Fruit fly (Drosophila melanogaster): ENCODE results near the gene CG42367.

CG42367 gene

dm6 chr2L:9908468-9908967 lies 21.9 kb upstream of the CG42367 start, which contains the start of gene CG13124 (continued):
- TF ChIP-seq gem (tag; optimal IDR thresholded peaks at IDR 0.05) (peak; percentile 37), CG7839 (tag; optimal IDR thresholded peaks at IDR 0.05) (peak; percentile 24), CG32772 (GFP tag; IDR thresholded peaks at IDR 0.05) (no peak), h (optimal IDR thresholded peaks at IDR 0.05) (no peak), CG2889 (GFP tag; IDR thresholded peaks at IDR 0.05) (no peak), zfh1 (GFP tag; IDR thresholded peaks at IDR 0.05) (no peak), br (optimal IDR thresholded peaks at IDR 0.05) (no peak), CG17328 (GFP tag; IDR thresholded peaks at IDR 0.05) (peak; percentile 38; the same call in 1 of the 2 replicates), sna (GFP tag; IDR thresholded peaks at IDR 0.05; ENCODE audit: partially characterized antibody) (no peak), Doc3 (GFP tag; IDR thresholded peaks at IDR 0.05; ENCODE audit: partially characterized antibody) (no peak), dpn (GFP tag; optimal IDR thresholded peaks at IDR 0.05) (no peak), CG13287 (GFP tag; IDR thresholded peaks at IDR 0.05; ENCODE audit: partially characterized antibody) (peak; percentile 44), CG15696 (tag; optimal IDR thresholded peaks at IDR 0.05) (no peak), grau (tag; optimal IDR thresholded peaks at IDR 0.05) (peak; percentile 32), CG10462 (GFP tag; optimal IDR thresholded peaks at IDR 0.05) (no peak), CG13894 (tag; optimal IDR thresholded peaks at IDR 0.05) (peak; percentile 50), CG7745 (tag; optimal IDR thresholded peaks at IDR 0.05) (no peak), org-1 (GFP tag; optimal IDR thresholded peaks at IDR 0.05) (no peak), Antp (GFP tag; optimal IDR thresholded peaks at IDR 0.05) (no peak), hth (optimal IDR thresholded peaks at IDR 0.05) (no peak), CG4404 (GFP tag; IDR thresholded peaks at IDR 0.05) (no peak), pita (GFP tag; optimal IDR thresholded peaks at IDR 0.05) (no peak)

DNA sequence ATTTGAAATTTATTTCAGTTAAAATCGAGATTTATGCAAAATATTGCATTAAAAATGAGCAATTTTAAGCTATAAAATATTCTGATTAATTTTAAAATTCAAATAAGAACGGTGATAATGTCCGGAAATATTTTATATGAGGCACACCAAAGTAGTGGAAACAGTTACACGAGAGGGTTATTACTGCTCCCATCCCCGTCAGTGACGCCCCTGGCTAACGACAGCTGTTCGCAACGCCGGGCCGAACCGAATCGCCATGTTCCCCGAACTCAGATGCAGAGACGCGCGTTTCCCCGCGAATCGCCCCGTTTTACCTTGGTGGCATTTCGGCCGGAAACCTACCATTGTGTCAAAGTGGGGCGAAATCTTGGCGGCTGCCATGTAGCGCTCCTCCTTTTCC lies 18.6 kb upstream of the CG42367 start:
- TF ChIP-seq YL-1 (GFP tag; optimal IDR thresholded peaks at IDR 0.05) (no peak), wdn (GFP tag; IDR thresholded peaks at IDR 0.05) (no peak), CG2712 (tag; optimal IDR thresholded peaks at IDR 0.05) (no peak), fu2 (GFP tag; optimal IDR thresholded peaks at IDR 0.05) (no peak), lov (optimal IDR thresholded peaks at IDR 0.05) (no peak), lov (GFP tag; IDR thresholded peaks at IDR 0.05) (0 out of 3 replicates have a peak, but pooled peaks have one; percentile 10), Ets97D (GFP tag; optimal IDR thresholded peaks at IDR 0.05) (no peak), Doc3 (GFP tag; IDR thresholded peaks at IDR 0.05; ENCODE audit: partially characterized antibody) (no peak), sr (GFP tag; IDR thresholded peaks at IDR 0.05) (no peak), Sox102F (GFP tag; optimal IDR thresholded peaks at IDR 0.05) (no peak), nom (GFP tag; optimal IDR thresholded peaks at IDR 0.05) (no peak), CG14441 (GFP tag; IDR thresholded peaks at IDR 0.05) (0 out of 2 replicates have a peak, but pooled peaks have one; percentile 4), sim (GFP tag; IDR thresholded peaks at IDR 0.05) (no peak), CG12155 (GFP tag; optimal IDR thresholded peaks at IDR 0.05) (no peak), stc (GFP tag; IDR thresholded peaks at IDR 0.05) (no peak), Dp (GFP tag; optimal IDR thresholded peaks at IDR 0.05) (no peak), insv (GFP tag; optimal IDR thresholded peaks at IDR 0.05) (no peak), ranshi (GFP tag; IDR thresholded peaks at IDR 0.05) (0 out of 2 replicates have a peak, but pooled peaks have one; percentile 31), ato (GFP tag; IDR thresholded peaks at IDR 0.05; ENCODE audit: partially characterized antibody) (no peak), Rx (GFP tag; IDR thresholded peaks at IDR 0.05) (no peak), ems (GFP tag; optimal IDR thresholded peaks at IDR 0.05) (peak; percentile 9), CG5953 (GFP tag; IDR thresholded peaks at IDR 0.05) (peak; percentile 66), B-H1 (GFP tag; IDR thresholded peaks at IDR 0.05) (no peak), CG30403 (GFP tag; optimal IDR thresholded peaks at IDR 0.05) (peak; percentile 9), fd64A (GFP tag; optimal IDR thresholded peaks at IDR 0.05) (no peak), Hmr (GFP tag; optimal IDR thresholded peaks at IDR 0.05) (peak; percentile 3), CG8359 (GFP tag; optimal IDR thresholded peaks at IDR 0.05; ENCODE audit: borderline replicate concordance) (no peak), CG7963 (GFP tag; IDR thresholded peaks at IDR 0.05; ENCODE audit: partially characterized antibody) (no peak), CG13287 (GFP tag; IDR thresholded peaks at IDR 0.05; ENCODE audit: partially characterized antibody) (peak; percentile 27; the same call in 1 of the 2 replicates), CG13894 (tag; optimal IDR thresholded peaks at IDR 0.05) (no peak), CG15479 (GFP tag; optimal IDR thresholded peaks at IDR 0.05) (no peak), amos (GFP tag; IDR thresholded peaks at IDR 0.05; ENCODE audit: partially characterized antibody) (no peak)

All from whole organism, embryonic.